Fruit fly (Drosophila melanogaster): Measurements from ENCODE around the gene Ubx.

Gene Ubx

DNA sequence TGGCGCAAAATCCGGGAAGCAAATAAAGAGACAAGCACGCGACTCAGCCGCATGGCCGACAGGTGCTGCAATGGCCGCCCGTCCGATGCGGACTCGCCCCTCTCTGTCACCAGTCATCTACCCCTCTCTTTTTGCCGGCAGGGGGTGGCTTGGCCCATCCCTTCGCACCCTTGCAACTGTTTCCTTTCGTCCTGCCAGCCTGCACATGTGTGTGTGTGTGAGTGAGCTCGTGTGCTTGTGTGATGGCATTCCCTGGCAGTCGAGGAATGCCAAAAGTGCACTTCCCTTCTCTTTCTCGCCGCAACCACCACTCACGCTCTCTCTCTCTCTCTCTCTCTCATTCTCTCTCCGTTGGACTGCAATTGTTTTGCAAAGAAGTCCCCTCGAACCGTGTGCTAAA, 18.6 kb downstream of the Ubx start (continued):
- TF ChIP-seq CG10209 (GFP tag; optimal IDR thresholded peaks at IDR 0.05) (no peak), fd3F (GFP tag; optimal IDR thresholded peaks at IDR 0.05) (no peak), hbn (GFP tag; IDR thresholded peaks at IDR 0.05; ENCODE audit: partially characterized antibody) (no peak), CG8388 (GFP tag; optimal IDR thresholded peaks at IDR 0.05) (no peak), ewg (GFP tag; optimal IDR thresholded peaks at IDR 0.05) (peak; percentile 59), pnt (GFP tag; optimal IDR thresholded peaks at IDR 0.05) (no peak), tgo (GFP tag; IDR thresholded peaks at IDR 0.05) (no peak), nom (GFP tag; optimal IDR thresholded peaks at IDR 0.05) (no peak), org-1 (GFP tag; optimal IDR thresholded peaks at IDR 0.05) (no peak), CG18599 (GFP tag; optimal IDR thresholded peaks at IDR 0.05) (no peak), CG6683 (GFP tag; optimal IDR thresholded peaks at IDR 0.05) (no peak), mirr (GFP tag; optimal IDR thresholded peaks at IDR 0.05) (no peak), CG18764 (GFP tag; optimal IDR thresholded peaks at IDR 0.05) (no peak), CTCF (GFP tag; optimal IDR thresholded peaks at IDR 0.05) (no peak), Trl (optimal IDR thresholded peaks at IDR 0.05) (peak; percentile 33 to 65), Trl (GFP tag; optimal IDR thresholded peaks at IDR 0.05) (no peak), pros (GFP tag; optimal IDR thresholded peaks at IDR 0.05) (peak; percentile 53), grn (GFP tag; optimal IDR thresholded peaks at IDR 0.05) (no peak), CG9876 (GFP tag; optimal IDR thresholded peaks at IDR 0.05) (no peak), abd-A (tag; optimal IDR thresholded peaks at IDR 0.05) (no peak), MESR4 (GFP tag; optimal IDR thresholded peaks at IDR 0.05) (no peak), Xrp1 (GFP tag; IDR thresholded peaks at IDR 0.05) (no peak), nau (GFP tag; optimal IDR thresholded peaks at IDR 0.05) (no peak), onecut (GFP tag; IDR thresholded peaks at IDR 0.05) (no peak), CG4617 (GFP tag; optimal IDR thresholded peaks at IDR 0.05; ENCODE audit: borderline replicate concordance) (no peak), CG34224 (GFP tag; IDR thresholded peaks at IDR 0.05; ENCODE audit: partially characterized antibody) (no peak), kah (GFP tag; optimal IDR thresholded peaks at IDR 0.05) (no peak), CG12769 (tag; optimal IDR thresholded peaks at IDR 0.05) (no peak), CG34422 (GFP tag; IDR thresholded peaks at IDR 0.05) (no peak), CG7839 (tag; optimal IDR thresholded peaks at IDR 0.05) (no peak), Chrac-16 (GFP tag; optimal IDR thresholded peaks at IDR 0.05) (no peak), zen (tag; optimal IDR thresholded peaks at IDR 0.05) (peak; percentile 29), CG4730 (GFP tag; IDR thresholded peaks at IDR 0.05) (no peak), CG6689 (GFP tag; IDR thresholded peaks at IDR 0.05) (no peak), yki (optimal IDR thresholded peaks at IDR 0.05) (no peak), Side (GFP tag; optimal IDR thresholded peaks at IDR 0.05) (no peak), Adf1 (GFP tag; IDR thresholded peaks at IDR 0.05) (no peak), ttk (GFP tag; IDR thresholded peaks at IDR 0.05) (no peak), Dbx (GFP tag; IDR thresholded peaks at IDR 0.05) (no peak), Dek (tag; optimal IDR thresholded peaks at IDR 0.05) (no peak), lab (GFP tag; optimal IDR thresholded peaks at IDR 0.05) (no peak), ftz-f1 (GFP tag; optimal IDR thresholded peaks at IDR 0.05) (no peak), CG8478 (optimal IDR thresholded peaks at IDR 0.05) (peak; percentile 70), repo (GFP tag; optimal IDR thresholded peaks at IDR 0.05) (no peak), usp (GFP tag; optimal IDR thresholded peaks at IDR 0.05) (no peak), Hey (tag; optimal IDR thresholded peaks at IDR 0.05) (peak; percentile 38), vnd (GFP tag; IDR thresholded peaks at IDR 0.05; ENCODE audit: partially characterized antibody) (peak; percentile 41; the same call in 1 of the 3 replicates), sens-2 (GFP tag; IDR thresholded peaks at IDR 0.05) (no peak), gfzf (GFP tag; optimal IDR thresholded peaks at IDR 0.05) (no peak), grau (tag; optimal IDR thresholded peaks at IDR 0.05) (no peak), CG6791 (GFP tag; IDR thresholded peaks at IDR 0.05; ENCODE audit: partially characterized antibody) (peak; percentile 93), nerfin-2 (GFP tag; IDR thresholded peaks at IDR 0.05; ENCODE audit: partially characterized antibody) (peak; percentile 78), luna (GFP tag; optimal IDR thresholded peaks at IDR 0.05) (no peak)

Measured in whole organism, embryonic.